Fruit fly (Drosophila melanogaster) whole organism, embryonic: ENCODE results near the gene CG43055.

Experiments
- Atf3 ChIP-seq: fragments of 200-800 bp; sonication (Bioruptor generic); optimal IDR thresholded peaks from 3 replicates; lab custom pipeline; 2016; ENCODE audit warnings: missing biosample characterization, missing genetic modification characterization
- Bgb ChIP-seq: fragments of 200-800 bp; sonication (Bioruptor generic); IDR thresholded peaks from 2 replicates; pipeline ENCODE4 v1.3.6; 2022; ENCODE audit warnings: missing biosample characterization, missing genetic modification characterization; ENCODE audit not compliant: partially characterized antibody
- CG1024 ChIP-seq: fragments of 200-800 bp; sonication (Bioruptor generic); IDR thresholded peaks from 2 replicates; pipeline ENCODE4 v1.3.6; 2022; ENCODE audit warnings: missing biosample characterization, missing genetic modification characterization
- CG10274 ChIP-seq: fragments of 200-800 bp; sonication (Bioruptor generic); optimal IDR thresholded peaks from 3 replicates; lab custom pipeline; 2017; ENCODE audit warnings: missing biosample characterization, mild to moderate bottlenecking, missing genetic modification characterization
- CG10654 ChIP-seq: fragments of 200-800 bp; sonication (Bioruptor generic); optimal IDR thresholded peaks from 2 replicates; lab custom pipeline; 2016; ENCODE audit warnings: missing biosample characterization, missing genetic modification characterization
- CG11247 ChIP-seq: fragments of 200-800 bp; sonication (Bioruptor generic); IDR thresholded peaks from 2 replicates; pipeline ENCODE4 v1.3.6; 2022; ENCODE audit warnings: missing biosample characterization, missing genetic modification characterization
- CG11398 ChIP-seq: fragments of 200-800 bp; sonication (Bioruptor generic); optimal IDR thresholded peaks from 2 replicates; lab custom pipeline; 2016; ENCODE audit warnings: missing biosample characterization, missing genetic modification characterization
- CG11723 ChIP-seq: fragments of 200-800 bp; sonication (Bioruptor generic); optimal IDR thresholded peaks from 2 replicates; lab custom pipeline; 2017; ENCODE audit warnings: missing biosample characterization, mild to moderate bottlenecking, missing genetic modification characterization
- CG1233 ChIP-seq: fragments of 200-800 bp; sonication (Bioruptor generic); optimal IDR thresholded peaks from 4 replicates; lab custom pipeline; 2018; ENCODE audit warnings: missing biosample characterization, mild to moderate bottlenecking, missing genetic modification characterization
- CG13296 ChIP-seq: fragments of 200-800 bp; sonication (Bioruptor generic); optimal IDR thresholded peaks from 3 replicates; lab custom pipeline; 2018; ENCODE audit warnings: missing biosample characterization, mild to moderate bottlenecking, missing genetic modification characterization
- CG14050 ChIP-seq: fragments of 200-800 bp; sonication (Bioruptor generic); IDR thresholded peaks from 3 replicates; pipeline ENCODE4 v1.3.6; 2022; ENCODE audit warnings: missing biosample characterization, missing genetic modification characterization
- CG14965 ChIP-seq: fragments of 200-800 bp; sonication (Bioruptor generic); optimal IDR thresholded peaks from 2 replicates; lab custom pipeline; 2016; ENCODE audit warnings: missing biosample characterization, missing genetic modification characterization, borderline replicate concordance
- CG1529 ChIP-seq: fragments of 200-800 bp; sonication (Bioruptor generic); optimal IDR thresholded peaks from 3 replicates; lab custom pipeline; 2018; ENCODE audit warnings: missing biosample characterization, missing genetic modification characterization
- CG18764 ChIP-seq: fragments of 200-800 bp; sonication (Bioruptor generic); optimal IDR thresholded peaks from 3 replicates; lab custom pipeline; 2016; ENCODE audit warnings: missing biosample characterization, missing genetic modification characterization
- CG2120 ChIP-seq: fragments of 200-800 bp; sonication (Bioruptor generic); optimal IDR thresholded peaks from 3 replicates; lab custom pipeline; 2016; ENCODE audit warnings: missing biosample characterization, missing genetic modification characterization
- CG30431 ChIP-seq: fragments of 200-800 bp; sonication (Bioruptor generic); optimal IDR thresholded peaks from 2 replicates; lab custom pipeline; 2017; ENCODE audit warnings: missing biosample characterization, missing genetic modification characterization
- CG31441 ChIP-seq: fragments of 200-800 bp; sonication (Bioruptor generic); IDR thresholded peaks from 2 replicates; pipeline ENCODE4 v1.3.6; 2022; ENCODE audit warnings: missing biosample characterization, missing genetic modification characterization
- CG34376 ChIP-seq: fragments of 200-800 bp; sonication (Bioruptor generic); optimal IDR thresholded peaks from 2 replicates; lab custom pipeline; 2018; ENCODE audit warnings: missing biosample characterization, mild to moderate bottlenecking, missing genetic modification characterization
- CG3726 ChIP-seq: fragments of 200-800 bp; sonication (Bioruptor generic); IDR thresholded peaks from 3 replicates; pipeline ENCODE4, ENCODE4 v1.3.6; 2022; ENCODE audit warnings: missing biosample characterization, missing genetic modification characterization
- CG43689 ChIP-seq: fragments of 200-800 bp; sonication (Bioruptor generic); IDR thresholded peaks from 2 replicates; pipeline ENCODE4 v1.3.6; 2022; ENCODE audit warnings: missing biosample characterization, missing genetic modification characterization
- CG4404 ChIP-seq: fragments of 200-800 bp; sonication (Bioruptor generic); IDR thresholded peaks from 2 replicates; pipeline ENCODE4 v1.3.6; 2022; ENCODE audit warnings: missing biosample characterization, missing genetic modification characterization
- CG5180 ChIP-seq: fragments of 200-800 bp; sonication (Bioruptor generic); optimal IDR thresholded peaks from 3 replicates; lab custom pipeline; 2017; ENCODE audit warnings: missing biosample characterization, missing genetic modification characterization, mild to moderate bottlenecking, moderate library complexity, missing genetic modification reagents
- CG6689 ChIP-seq: fragments of 200-800 bp; sonication (Bioruptor generic); IDR thresholded peaks from 2 replicates; pipeline ENCODE4 v1.3.6; 2022; ENCODE audit warnings: missing biosample characterization, missing genetic modification characterization
- CG7271 ChIP-seq: fragments of 200-800 bp; sonication (Bioruptor generic); optimal IDR thresholded peaks from 2 replicates; lab custom pipeline; 2018; ENCODE audit warnings: missing biosample characterization, mild to moderate bottlenecking, missing genetic modification characterization, moderate library complexity
- CG8290 ChIP-seq, 3 experiments: fragments of 200-800 bp; sonication (Bioruptor generic); optimal IDR thresholded peaks; 2 replicates each; lab custom pipeline; 2016 to 2019; ENCODE audit warnings: missing biosample characterization in 3 of 3, missing genetic modification characterization in 3 of 3, mild to moderate bottlenecking in 2 of 3, moderate library complexity in 1 of 3
- CG9797 ChIP-seq: fragments of 200-800 bp; sonication (Bioruptor generic); optimal IDR thresholded peaks from 3 replicates; lab custom pipeline; 2018; ENCODE audit warnings: missing biosample characterization, mild to moderate bottlenecking, missing genetic modification characterization
- Dp ChIP-seq: fragments of 200-800 bp; sonication (Bioruptor generic); optimal IDR thresholded peaks from 2 replicates; lab custom pipeline; 2018; ENCODE audit warnings: missing biosample characterization, mild to moderate bottlenecking, missing genetic modification characterization, moderate library complexity
- H2.0 ChIP-seq: fragments of 200-800 bp; sonication (Bioruptor generic); IDR thresholded peaks from 2 replicates; pipeline ENCODE4 v1.3.6; 2022; ENCODE audit warnings: missing biosample characterization, missing genetic modification characterization
- Hand ChIP-seq: fragments of 200-800 bp; sonication (Bioruptor generic); optimal IDR thresholded peaks from 2 replicates; lab custom pipeline; 2017; ENCODE audit warnings: mild to moderate bottlenecking, missing biosample characterization, missing genetic modification reagents, missing genetic modification characterization
- Oaz ChIP-seq: fragments of 200-800 bp; sonication (Bioruptor generic); IDR thresholded peaks from 2 replicates; pipeline ENCODE4 v1.3.6; 2022; ENCODE audit warnings: missing biosample characterization, missing genetic modification characterization
- Pdp1 ChIP-seq, 2 experiments: fragments of 200-800 bp; sonication (Bioruptor generic); optimal IDR thresholded peaks; 3 replicates each; lab custom pipeline; 2016; ENCODE audit warnings: missing biosample characterization in 2 of 2, missing genetic modification characterization in 2 of 2, mild to moderate bottlenecking in 1 of 2, moderate library complexity in 1 of 2
- Sox102F ChIP-seq: fragments of 200-800 bp; sonication (Bioruptor generic); optimal IDR thresholded peaks from 2 replicates; lab custom pipeline; 2018; ENCODE audit warnings: missing biosample characterization, mild to moderate bottlenecking, missing genetic modification characterization, moderate library complexity
- Xbp1 ChIP-seq: fragments of 200-800 bp; sonication (Bioruptor generic); optimal IDR thresholded peaks from 3 replicates; lab custom pipeline; 2016; ENCODE audit warnings: missing biosample characterization, mild to moderate bottlenecking, missing genetic modification characterization
- ab ChIP-seq: fragments of 200-800 bp; sonication (Bioruptor generic); optimal IDR thresholded peaks from 2 replicates; lab custom pipeline; 2016; ENCODE audit warnings: missing biosample characterization, missing genetic modification characterization
- ash1 ChIP-seq: fragments of 200-800 bp; sonication (Bioruptor generic); optimal IDR thresholded peaks from 2 replicates; lab custom pipeline; 2018; ENCODE audit warnings: missing biosample characterization, mild to moderate bottlenecking, missing genetic modification characterization
- dati ChIP-seq: fragments of 200-800 bp; sonication (Bioruptor generic); IDR thresholded peaks from 2 replicates; pipeline ENCODE4 v1.3.6; 2022; ENCODE audit warnings: missing biosample characterization, missing genetic modification characterization
- dpn ChIP-seq, 2 experiments: fragments of 200-800 bp; sonication (Bioruptor generic); optimal IDR thresholded peaks; 3 replicates each; lab custom pipeline; 2016; ENCODE audit warnings: missing biosample characterization in 2 of 2, missing genetic modification characterization in 2 of 2
- gce ChIP-seq: fragments of 200-800 bp; sonication (Bioruptor generic); IDR thresholded peaks from 3 replicates; pipeline ENCODE4 v1.3.6; 2022; ENCODE audit warnings: missing biosample characterization, missing genetic modification characterization
- gsb-n ChIP-seq: fragments of 200-800 bp; sonication (Bioruptor generic); optimal IDR thresholded peaks from 3 replicates; lab custom pipeline; 2018; ENCODE audit warnings: missing biosample characterization, mild to moderate bottlenecking, missing genetic modification characterization
- insv ChIP-seq, 2 experiments: fragments of 200-800 bp; sonication (Bioruptor generic); optimal IDR thresholded peaks; 3 replicates each; lab custom pipeline; 2016 to 2018; ENCODE audit warnings: missing biosample characterization in 2 of 2, missing genetic modification characterization in 2 of 2
- nerfin-1 ChIP-seq: fragments of 200-800 bp; sonication (Bioruptor generic); optimal IDR thresholded peaks from 3 replicates; lab custom pipeline; 2019; ENCODE audit warnings: missing biosample characterization, mild to moderate bottlenecking, missing genetic modification characterization, moderate library complexity
- prd ChIP-seq, 3 experiments: fragments of >200 bp in 2 of 3; fragments of 200-800 bp in 1 of 3; sonication (Bioruptor generic) in 1 of 3; optimal IDR thresholded peaks in 2 of 3; IDR thresholded peaks in 1 of 3; 2 replicates in 2 of 3; 3 replicates in 1 of 3; pipeline versions ENCODE4 v1.3.6 to Lab custom; 2017 to 2022; ENCODE audit warnings: missing biosample characterization in 1 of 3, missing genetic modification characterization in 1 of 3
- run ChIP-seq: fragments of 200-800 bp; sonication (Bioruptor generic); optimal IDR thresholded peaks from 3 replicates; lab custom pipeline; 2018; ENCODE audit warnings: missing biosample characterization, mild to moderate bottlenecking, missing genetic modification characterization
- salm ChIP-seq: fragments of 200-800 bp; sonication (Bioruptor generic); optimal IDR thresholded peaks from 2 replicates; lab custom pipeline; 2018; ENCODE audit warnings: missing biosample characterization, mild to moderate bottlenecking, missing genetic modification characterization
- slp2 ChIP-seq: fragments of 200-800 bp; sonication (Bioruptor generic); optimal IDR thresholded peaks from 2 replicates; lab custom pipeline; 2016; ENCODE audit warnings: missing biosample characterization, missing genetic modification characterization
- tll ChIP-seq, 2 experiments: fragments of 200-800 bp in 1 of 2; fragments of >200 bp in 1 of 2; sonication (Bioruptor generic) in 1 of 2; optimal IDR thresholded peaks; 2 replicates each; lab custom pipeline; 2017 to 2019; ENCODE audit warnings: missing biosample characterization in 2 of 2, missing genetic modification characterization in 2 of 2, mild to moderate bottlenecking in 1 of 2, moderate library complexity in 1 of 2
- yki ChIP-seq: fragments of >200 bp; optimal IDR thresholded peaks from 3 replicates; lab custom pipeline; 2018

Gene CG43055

DNA sequence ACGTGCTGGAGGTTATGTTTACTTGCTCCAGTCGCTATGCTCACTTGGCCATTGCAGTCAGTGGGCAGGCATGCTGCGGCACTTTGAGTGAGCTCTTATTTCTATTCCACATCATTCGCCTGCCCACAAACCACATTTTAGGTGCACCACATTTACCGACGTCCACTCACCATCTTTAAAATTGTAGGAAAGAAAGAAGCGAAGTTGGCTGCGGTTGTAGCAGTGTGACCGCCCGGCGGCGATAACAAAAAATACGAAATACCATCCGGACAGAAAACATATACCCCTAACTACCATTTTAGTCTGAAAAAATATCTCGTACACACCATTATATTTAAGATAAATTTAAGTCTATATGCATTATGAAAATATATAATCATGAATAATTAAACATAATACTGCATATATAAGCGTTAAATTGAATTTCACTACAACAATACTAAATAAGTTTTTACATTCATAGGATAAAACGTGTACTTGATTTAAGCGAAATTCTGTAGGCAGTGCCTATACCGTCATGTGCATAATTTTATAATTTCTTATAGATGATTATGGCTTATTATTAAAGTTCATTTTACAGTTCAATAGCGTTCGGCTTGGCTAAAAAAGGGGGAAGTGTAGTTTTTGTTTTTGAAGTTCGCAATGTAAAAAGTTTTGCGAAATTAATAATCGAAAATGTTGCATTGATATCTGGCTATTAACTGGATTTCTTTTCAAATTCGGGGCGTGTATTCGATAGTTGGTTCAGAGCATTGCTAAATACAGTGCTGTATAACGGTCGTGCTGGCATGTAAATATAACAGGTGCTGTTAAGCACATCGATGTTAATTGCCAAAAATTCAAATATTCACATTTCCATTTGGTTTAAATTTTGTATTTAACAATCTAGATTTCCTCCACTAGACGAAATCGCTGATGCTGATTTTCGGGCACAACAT lies 47.4 kb downstream of the CG43055 start, which contains the start of gene RpL27A (continued):
- TF ChIP-seq gsb-n (tag; lab: Kevin White, UChicago) (peak; percentile 80), gce (GFP tag; lab: Robert Waterston, UW) (peak; percentile 85), slp2 (GFP tag; lab: Kevin White, UChicago) (peak; percentile 56), CG13296 (GFP tag; lab: Kevin White, UChicago) (peak; percentile 86), insv (GFP tag; optimal IDR thresholded peaks at IDR 0.05; lab: Kevin White, UChicago) (peak in 1 of 2 experiments; percentile 54), salm (tag; lab: Kevin White, UChicago) (peak; percentile 51), CG11247 (GFP tag; lab: Robert Waterston, UW) (peak; percentile 81), Pdp1 (GFP tag; optimal IDR thresholded peaks at IDR 0.05; lab: Kevin White, UChicago) (peak; percentile 29 to 62), yki (lab: Kevin White, UChicago) (no peak), CG1233 (GFP tag; lab: Kevin White, UChicago) (peak; percentile 78), ab (no peak), CG11398 (GFP tag; lab: Kevin White, UChicago) (peak; percentile 65), Hand (GFP tag; lab: Kevin White, UChicago) (peak; percentile 69), CG31441 (GFP tag; lab: Robert Waterston, UW) (peak; percentile 83), CG2120 (GFP tag; lab: Kevin White, UChicago) (peak; percentile 41), CG7271 (tag; lab: Kevin White, UChicago) (peak; percentile 78), prd (optimal IDR thresholded peaks at IDR 0.05; lab: Kevin White, UChicago) (no peak), prd (GFP tag; IDR thresholded peaks at IDR 0.05; lab: Robert Waterston, UW) (peak; percentile 65), CG4404 (GFP tag; lab: Robert Waterston, UW) (peak; percentile 13; the same call in 1 of the 2 replicates), CG9797 (GFP tag; lab: Kevin White, UChicago) (peak; percentile 83), Oaz (GFP tag; lab: Robert Waterston, UW) (peak; percentile 66; the same call in 1 of the 2 replicates), CG14050 (GFP tag; lab: Robert Waterston, UW) (peak; percentile 70), CG43689 (GFP tag; lab: Robert Waterston, UW) (peak; percentile 71), CG14965 (no peak), run (tag; lab: Kevin White, UChicago) (peak; percentile 32), Dp (GFP tag; lab: Kevin White, UChicago) (peak; percentile 72), CG3726 (0 out of 3 replicates have a peak, but pooled peaks have one; percentile 44), CG10654 (peak; percentile 34), CG8290 (GFP tag; optimal IDR thresholded peaks at IDR 0.05; lab: Kevin White, UChicago) (peak; percentile 68), CG8290 (tag; optimal IDR thresholded peaks at IDR 0.05; lab: Kevin White, UChicago) (peak in 1 of 2 experiments; percentile 94), dpn (GFP tag; optimal IDR thresholded peaks at IDR 0.05; lab: Kevin White, UChicago) (peak; percentile 67 to 68), CG6689 (GFP tag; lab: Robert Waterston, UW) (peak; percentile 73), Sox102F (GFP tag; lab: Kevin White, UChicago) (peak; percentile 76), CG30431 (peak; percentile 65), tll (GFP tag; optimal IDR thresholded peaks at IDR 0.05; lab: Kevin White, UChicago) (no peak), CG5180 (peak; percentile 55), CG34376 (GFP tag; lab: Kevin White, UChicago) (peak; percentile 90), CG11723 (GFP tag; lab: Kevin White, UChicago) (peak; percentile 82), Atf3 (GFP tag; lab: Kevin White, UChicago) (peak; percentile 51), CG1529 (GFP tag; lab: Kevin White, UChicago) (peak; percentile 68), CG10274 (GFP tag; lab: Kevin White, UChicago) (peak; percentile 61), Bgb (GFP tag; lab: Robert Waterston, UW) (peak; percentile 58), CG18764 (GFP tag; lab: Kevin White, UChicago) (peak; percentile 62), ash1 (GFP tag; lab: Kevin White, UChicago) (peak; percentile 91), Xbp1 (GFP tag; lab: Kevin White, UChicago) (peak; percentile 79), dati (GFP tag; lab: Robert Waterston, UW) (peak; percentile 76), CG1024 (GFP tag; lab: Robert Waterston, UW) (peak; percentile 88), nerfin-1 (tag; lab: Kevin White, UChicago) (peak; percentile 63), H2.0 (peak; percentile 82)
